Worm (Caenorhabditis elegans) whole organism, young adult: ENCODE results near the gene T08G3.6.

Source experiments
- cebp-2 ChIP-seq: fragments of 200-800 bp; sonication (Bioruptor generic); IDR thresholded peaks from 2 replicates; pipeline ENCODE4 v1.3.6; 2022; ENCODE audit warnings: missing genetic modification characterization, missing compliant biosample characterization
- lag-1 ChIP-seq: fragments of 200-800 bp; sonication (Bioruptor generic); IDR thresholded peaks from 2 replicates; pipeline ENCODE4 v1.3.6; 2022; ENCODE audit warnings: missing genetic modification reagents, missing genetic modification characterization, missing compliant biosample characterization
- rpc-1 ChIP-seq, 2 experiments: fragments of 150-350 bp in 1 of 2; sonication (generic microtip) in 1 of 2; optimal IDR thresholded peaks; 2 replicates each; lab custom pipeline; 2014 to 2018; ENCODE audit warnings: missing biosample characterization in 1 of 2, missing genetic modification characterization in 1 of 2, missing genetic modification reagents in 1 of 2, missing genotype in 1 of 2
- snpc-4 ChIP-seq, 5 experiments: fragments of 150-350 bp in 1 of 5; sonication (generic microtip) in 4 of 5; optimal IDR thresholded peaks; 2 replicates each; lab custom pipeline; 2014 to 2018; ENCODE audit warnings: missing genetic modification characterization in 5 of 5, missing biosample characterization in 3 of 5, antibody characterized with exemption in 2 of 5, mild to moderate bottlenecking in 2 of 5, missing compliant biosample characterization in 2 of 5, missing genotype in 2 of 5, moderate library complexity in 2 of 5, missing genetic modification reagents in 1 of 5

ce11 chrV:16458714-16459113 is 12.9 kb downstream of the T08G3.6 start, which contains the start of gene str-15:
- no peak for TF ChIP-seq cebp-2 (GFP tag; lab: Robert Waterston, UW)
- TF ChIP-seq snpc-4 (GFP tag; optimal IDR thresholded peaks at IDR 0.05; lab: Kevin White, UChicago), result no peak
- TF ChIP-seq snpc-4 (tag; optimal IDR thresholded peaks at IDR 0.05; lab: Kevin White, UChicago), result no peak
- TF ChIP-seq rpc-1 (optimal IDR thresholded peaks at IDR 0.05; lab: Kevin White, UChicago), result no peak
- no peak for TF ChIP-seq rpc-1 (tag; optimal IDR thresholded peaks at IDR 0.05; lab: Kevin White, UChicago)
- TF ChIP-seq lag-1 (GFP tag; lab: Robert Waterston, UW), result no peak
